Worm (Caenorhabditis elegans) whole organism, late embryonic: ENCODE results near the gene clec-189.
"Not testable (repeated sequence)": the region's sequence is repeated elsewhere in the genome, so short reads cannot be mapped to it uniquely, and the experiment has no call there.

ENCODE experiments used
- C08G9.2 ChIP-seq: sonication (generic microtip); optimal IDR thresholded peaks from 2 replicates; lab custom pipeline; 2016; ENCODE audit warnings: mild to moderate bottlenecking, missing genetic modification characterization, moderate library complexity, missing compliant biosample characterization
- F13H6.1 ChIP-seq: sonication (generic microtip); optimal IDR thresholded peaks from 2 replicates; lab custom pipeline; 2016; ENCODE audit warnings: missing genetic modification characterization, missing compliant biosample characterization
- T23F11.4 ChIP-seq: fragments of 200-800 bp; sonication (Bioruptor generic); optimal IDR thresholded peaks from 2 replicates; lab custom pipeline; 2018; ENCODE audit warnings: mild to moderate bottlenecking, missing genetic modification characterization, missing compliant biosample characterization
- Y22D7AL.16 ChIP-seq: sonication (generic microtip); optimal IDR thresholded peaks from 2 replicates; lab custom pipeline; 2016; ENCODE audit warnings: missing genetic modification characterization, missing compliant biosample characterization
- ceh-2 ChIP-seq: sonication (generic microtip); optimal IDR thresholded peaks from 2 replicates; lab custom pipeline; 2016; ENCODE audit warnings: missing genotype, missing genetic modification characterization, missing compliant biosample characterization
- ceh-22 ChIP-seq: sonication (generic microtip); optimal IDR thresholded peaks from 2 replicates; lab custom pipeline; 2017; ENCODE audit warnings: missing biosample characterization, missing genetic modification characterization
- ceh-24 ChIP-seq: sonication (generic microtip); optimal IDR thresholded peaks from 2 replicates; lab custom pipeline; 2016; ENCODE audit warnings: mild to moderate bottlenecking, missing genetic modification characterization, missing compliant biosample characterization
- ceh-31 ChIP-seq: sonication (generic microtip); optimal IDR thresholded peaks from 2 replicates; lab custom pipeline; 2016; ENCODE audit warnings: missing genetic modification characterization, missing compliant biosample characterization
- ceh-45 ChIP-seq: fragments of 200-800 bp; sonication (Bioruptor generic); IDR thresholded peaks from 2 replicates; pipeline ENCODE4 v1.3.6; 2022; ENCODE audit warnings: missing genetic modification reagents, missing genetic modification characterization, missing compliant biosample characterization
- ceh-6 ChIP-seq: fragments of 200-800 bp; sonication (Bioruptor generic); optimal IDR thresholded peaks from 2 replicates; lab custom pipeline; 2018; ENCODE audit warnings: mild to moderate bottlenecking, missing genetic modification characterization, missing compliant biosample characterization
- ceh-9 ChIP-seq: sonication (generic microtip); optimal IDR thresholded peaks from 2 replicates; lab custom pipeline; 2016; ENCODE audit warnings: mild to moderate bottlenecking, missing genetic modification characterization, inconsistent platforms, missing compliant biosample characterization
- dmd-4 ChIP-seq: sonication (generic microtip); optimal IDR thresholded peaks from 2 replicates; lab custom pipeline; 2016; ENCODE audit warnings: borderline replicate concordance, missing genetic modification characterization, missing compliant biosample characterization
- dve-1 ChIP-seq: sonication (generic microtip); optimal IDR thresholded peaks from 2 replicates; lab custom pipeline; 2017; ENCODE audit warnings: antibody characterized with exemption, mild to moderate bottlenecking, missing genetic modification characterization, missing compliant biosample characterization
- elt-2 ChIP-seq: sonication (generic microtip); optimal IDR thresholded peaks from 2 replicates; lab custom pipeline; 2016; ENCODE audit warnings: missing genetic modification reagents, missing genetic modification characterization, missing compliant biosample characterization
- ets-4 ChIP-seq: sonication (generic microtip); optimal IDR thresholded peaks from 2 replicates; lab custom pipeline; 2016; ENCODE audit warnings: missing genetic modification characterization, missing compliant biosample characterization
- fkh-10 ChIP-seq: fragments of 150-350 bp; optimal IDR thresholded peaks from 2 replicates; lab custom pipeline; 2014; ENCODE audit warnings: missing biosample characterization, missing genetic modification reagents, missing genetic modification characterization
- hlh-13 ChIP-seq: fragments of 200-800 bp; sonication (Bioruptor generic); optimal IDR thresholded peaks from 2 replicates; lab custom pipeline; 2018; ENCODE audit warnings: mild to moderate bottlenecking, missing genetic modification characterization, missing compliant biosample characterization
- hlh-15 ChIP-seq: sonication (generic microtip); optimal IDR thresholded peaks from 2 replicates; lab custom pipeline; 2016; ENCODE audit warnings: missing genetic modification characterization, missing compliant biosample characterization
- hlh-6 ChIP-seq: sonication (generic microtip); optimal IDR thresholded peaks from 2 replicates; lab custom pipeline; 2016; ENCODE audit warnings: missing genotype, missing genetic modification characterization, missing compliant biosample characterization
- hlh-8 ChIP-seq: sonication (generic microtip); optimal IDR thresholded peaks from 2 replicates; lab custom pipeline; 2016; ENCODE audit warnings: missing genotype, missing genetic modification characterization, missing compliant biosample characterization
- lim-6 ChIP-seq: sonication (generic microtip); optimal IDR thresholded peaks from 2 replicates; lab custom pipeline; 2016; ENCODE audit warnings: missing genetic modification characterization, missing compliant biosample characterization
- lin-11 ChIP-seq: fragments of 200-800 bp; sonication (Bioruptor generic); optimal IDR thresholded peaks from 2 replicates; lab custom pipeline; 2018; ENCODE audit warnings: mild to moderate bottlenecking, missing genetic modification characterization, missing compliant biosample characterization
- madf-2 ChIP-seq: sonication (generic microtip); optimal IDR thresholded peaks from 2 replicates; lab custom pipeline; 2017; ENCODE audit warnings: missing genetic modification characterization, missing compliant biosample characterization
- nfya-1 ChIP-seq: sonication (generic microtip); optimal IDR thresholded peaks from 2 replicates; lab custom pipeline; 2017; ENCODE audit warnings: missing genetic modification characterization, mild to moderate bottlenecking, missing compliant biosample characterization, antibody characterized with exemption, moderate library complexity
- pag-3 ChIP-seq: sonication (generic microtip); optimal IDR thresholded peaks from 2 replicates; lab custom pipeline; 2016; ENCODE audit warnings: missing compliant biosample characterization, missing genetic modification characterization, borderline replicate concordance
- pat-9 ChIP-seq: fragments of 200-800 bp; sonication (Bioruptor generic); optimal IDR thresholded peaks from 2 replicates; lab custom pipeline; 2018; ENCODE audit warnings: mild to moderate bottlenecking, missing genetic modification characterization, moderate library complexity, missing compliant biosample characterization
- pha-2 ChIP-seq: sonication (generic microtip); optimal IDR thresholded peaks from 2 replicates; lab custom pipeline; 2017; ENCODE audit warnings: mild to moderate bottlenecking, missing genetic modification characterization, missing compliant biosample characterization
- pha-4 ChIP-seq: fragments of 150-350 bp; optimal IDR thresholded peaks from 2 replicates; lab custom pipeline; 2018; ENCODE audit warnings: missing biosample characterization, missing genetic modification reagents, missing genetic modification characterization
- ref-2 ChIP-seq: sonication (generic microtip); optimal IDR thresholded peaks from 2 replicates; lab custom pipeline; 2016; ENCODE audit warnings: missing genetic modification characterization, missing compliant biosample characterization
- sdc-2 ChIP-seq: sonication (generic microtip); optimal IDR thresholded peaks from 2 replicates; lab custom pipeline; 2016; ENCODE audit warnings: missing genotype, missing genetic modification characterization, missing compliant biosample characterization
- sox-2 ChIP-seq: fragments of 200-800 bp; sonication (Bioruptor generic); IDR thresholded peaks from 2 replicates; pipeline ENCODE4 v1.3.6; 2022; ENCODE audit warnings: missing genetic modification reagents, missing genetic modification characterization, missing compliant biosample characterization
- sox-4 ChIP-seq: sonication (generic microtip); optimal IDR thresholded peaks from 2 replicates; lab custom pipeline; 2017; ENCODE audit warnings: mild to moderate bottlenecking, missing genetic modification characterization, inconsistent platforms, missing compliant biosample characterization
- syd-9 ChIP-seq: sonication (generic microtip); optimal IDR thresholded peaks from 2 replicates; lab custom pipeline; 2016; ENCODE audit warnings: mild to moderate bottlenecking, missing genetic modification characterization, moderate library complexity, missing compliant biosample characterization
- tbx-7 ChIP-seq: sonication (generic microtip); optimal IDR thresholded peaks from 2 replicates; lab custom pipeline; 2016; ENCODE audit warnings: missing genotype, missing genetic modification characterization, missing compliant biosample characterization
- unc-3 ChIP-seq, 2 experiments: fragments of 200-800 bp in 1 of 2; sonication (Bioruptor generic) in 1 of 2; sonication (generic microtip) in 1 of 2; conservative IDR thresholded peaks in 1 of 2; optimal IDR thresholded peaks in 1 of 2; 2 replicates each; pipeline versions ENCODE4 v1.3.6 to Lab custom; 2016 to 2022; ENCODE audit warnings: missing compliant biosample characterization in 2 of 2, missing genetic modification characterization in 2 of 2, missing genetic modification reagents in 1 of 2
- unc-42 ChIP-seq: sonication (generic microtip); optimal IDR thresholded peaks from 2 replicates; lab custom pipeline; 2016; ENCODE audit warnings: missing genotype, missing genetic modification characterization, missing compliant biosample characterization
- unc-55 ChIP-seq: sonication (generic microtip); optimal IDR thresholded peaks from 2 replicates; lab custom pipeline; 2017; ENCODE audit warnings: missing biosample characterization, missing genetic modification reagents, missing genetic modification characterization
- unc-86 ChIP-seq: sonication (generic microtip); optimal IDR thresholded peaks from 2 replicates; lab custom pipeline; 2016; ENCODE audit warnings: missing genetic modification characterization, missing compliant biosample characterization
- ztf-16 ChIP-seq: sonication (generic microtip); optimal IDR thresholded peaks from 2 replicates; lab custom pipeline; 2017; ENCODE audit warnings: missing genetic modification characterization, missing compliant biosample characterization

clec-189 gene

DNA sequence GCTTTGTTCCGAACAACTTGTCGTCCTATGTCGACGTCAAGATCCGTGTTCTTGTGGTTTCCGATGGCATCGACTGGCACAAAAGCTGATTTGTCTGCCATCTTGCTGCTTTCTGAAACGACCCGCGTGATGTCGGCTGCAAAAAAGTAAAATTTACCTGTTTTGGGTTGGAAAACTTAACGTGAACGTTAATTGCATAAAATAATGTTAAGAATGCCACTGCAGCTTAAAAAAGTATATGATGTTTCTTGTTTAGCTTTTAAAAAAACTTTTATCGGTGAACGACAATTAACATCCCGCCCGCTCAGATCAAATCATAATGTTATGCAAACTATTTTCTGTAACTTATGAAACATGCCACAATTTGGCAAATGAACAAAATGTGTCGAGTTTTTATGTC lies 13.3 kb downstream of the clec-189 start, which contains the start of gene M199.8:
TSS of gene M199.8 (minus strand) at position 101 of the 400 bp plus-strand sequence.
- not testable (repeated sequence) for TF ChIP-seq ceh-31 (tag; lab: Kevin White, UChicago); unc-86; ceh-45 (GFP tag; lab: Robert Waterston, UW)

DNA sequence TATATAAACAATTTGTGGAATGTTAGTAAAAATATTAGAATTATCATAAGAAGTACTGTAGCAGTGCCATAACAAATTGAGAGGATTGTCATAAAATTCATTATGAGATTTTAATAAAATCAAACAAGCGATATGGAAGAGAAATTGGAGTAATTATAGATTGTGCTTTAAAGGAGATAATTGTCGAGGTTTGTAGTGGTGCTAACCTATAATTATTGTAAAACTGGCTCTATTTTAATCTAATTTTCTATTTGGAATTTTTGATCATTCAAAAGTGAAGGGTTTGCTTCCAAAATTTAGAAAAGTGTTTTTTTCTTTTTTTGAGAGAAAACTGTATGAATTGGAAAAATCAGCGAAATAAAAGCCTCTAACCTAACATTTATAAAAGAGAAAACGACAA lies 20.2 kb downstream of the clec-189 start, which contains the start of gene srg-51:
TSS of gene srg-51 (minus strand) at position 101 of the 400 bp plus-strand sequence.
- TF ChIP-seq ceh-24 (tag; lab: Kevin White, UChicago) (no peak), unc-42 (tag; lab: Kevin White, UChicago) (no peak), pag-3 (tag; lab: Kevin White, UChicago) (no peak), hlh-13 (no peak), fkh-10 (GFP tag; lab: Kevin White, UChicago) (no peak), ztf-16 (tag; lab: Kevin White, UChicago) (no peak), nfya-1 (tag; lab: Kevin White, UChicago) (no peak), madf-2 (tag; lab: Kevin White, UChicago) (no peak), dve-1 (tag; lab: Kevin White, UChicago) (no peak), ceh-2 (tag; lab: Kevin White, UChicago) (no peak), pha-2 (tag; lab: Kevin White, UChicago) (no peak), elt-2 (tag; lab: Kevin White, UChicago) (no peak), lim-6 (no peak), ref-2 (tag; lab: Kevin White, UChicago) (no peak), ets-4 (tag; lab: Kevin White, UChicago) (no peak), lin-11 (tag; lab: Kevin White, UChicago) (no peak), sdc-2 (tag; lab: Kevin White, UChicago) (no peak)

DNA sequence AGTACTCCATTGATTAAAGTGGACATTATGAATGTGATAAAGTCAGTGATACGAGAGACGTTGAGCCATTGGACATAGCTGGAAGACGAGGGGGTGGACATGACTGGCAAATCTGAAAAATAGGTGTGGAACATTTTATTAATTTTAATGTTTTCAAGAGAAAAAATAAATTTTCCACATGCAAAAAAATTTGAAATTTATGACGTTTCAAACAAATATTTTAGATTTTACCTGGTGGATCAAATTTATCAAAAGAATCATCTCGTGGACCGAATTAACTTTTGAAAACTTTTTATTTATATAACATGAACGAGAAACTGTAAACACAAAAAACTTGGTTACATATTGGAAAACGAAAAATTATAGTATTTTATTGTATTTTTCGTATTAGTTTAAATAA lies 26.5 kb downstream of the clec-189 start, which contains the start of gene str-78:
TSS of gene str-78 (minus strand) at position 101 of the 400 bp plus-strand sequence.
- TF ChIP-seq pha-2 (tag; lab: Kevin White, UChicago): no peak
- TF ChIP-seq pat-9 (tag; lab: Kevin White, UChicago): no peak
- TF ChIP-seq unc-86: no peak
- no peak for TF ChIP-seq madf-2 (tag; lab: Kevin White, UChicago)
- no peak for TF ChIP-seq tbx-7 (tag; lab: Kevin White, UChicago)
- TF ChIP-seq ceh-2 (tag; lab: Kevin White, UChicago): no peak
- TF ChIP-seq T23F11.4 (GFP tag; lab: Kevin White, UChicago): no peak
- TF ChIP-seq C08G9.2 (tag; lab: Kevin White, UChicago): no peak
- no peak for TF ChIP-seq sox-4 (tag; lab: Kevin White, UChicago)
- TF ChIP-seq unc-3 (GFP tag; conservative IDR thresholded peaks at IDR 0.05; lab: Robert Waterston, UW): no peak
- TF ChIP-seq unc-3 (tag; optimal IDR thresholded peaks at IDR 0.05; lab: Kevin White, UChicago): no peak
- no peak for TF ChIP-seq Y22D7AL.16 (tag; lab: Kevin White, UChicago)
- TF ChIP-seq ceh-22 (tag; lab: Kevin White, UChicago): no peak
- no peak for TF ChIP-seq hlh-15 (tag; lab: Kevin White, UChicago)
- no peak for TF ChIP-seq dmd-4 (tag; lab: Kevin White, UChicago)
- no peak for TF ChIP-seq unc-42 (tag; lab: Kevin White, UChicago)
- no peak for TF ChIP-seq pag-3 (tag; lab: Kevin White, UChicago)
- no peak for TF ChIP-seq syd-9 (tag; lab: Kevin White, UChicago)
- no peak for TF ChIP-seq F13H6.1 (tag; lab: Kevin White, UChicago)

DNA sequence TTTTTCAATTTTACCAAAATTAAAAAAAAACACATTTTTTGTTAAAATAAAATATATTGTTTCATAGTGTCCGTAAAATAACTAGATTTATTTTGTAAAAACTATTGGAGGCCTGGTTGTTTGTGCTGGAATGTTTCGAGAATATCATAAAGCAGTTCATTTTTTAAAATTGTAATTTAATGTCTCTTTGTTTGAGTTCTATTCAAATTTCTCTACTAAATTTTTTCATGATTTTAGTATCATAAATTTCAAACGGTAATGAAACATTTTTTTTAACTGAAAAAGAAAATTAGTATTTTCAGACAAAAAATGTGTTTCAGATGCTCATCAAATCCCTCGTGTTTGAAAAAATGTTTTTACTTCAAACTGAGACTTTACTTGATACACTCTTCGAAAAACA lies 45.0 kb downstream of the clec-189 start:
- TF ChIP-seq unc-55 (GFP tag; lab: Kevin White, UChicago) (no peak), ceh-6 (GFP tag; lab: Kevin White, UChicago) (no peak), ceh-22 (tag; lab: Kevin White, UChicago) (no peak), ceh-9 (no peak), ceh-2 (tag; lab: Kevin White, UChicago) (no peak), hlh-8 (tag; lab: Kevin White, UChicago) (no peak), nfya-1 (tag; lab: Kevin White, UChicago) (no peak), hlh-15 (tag; lab: Kevin White, UChicago) (no peak), hlh-6 (tag; lab: Kevin White, UChicago) (no peak), sdc-2 (tag; lab: Kevin White, UChicago) (no peak), sox-2 (GFP tag; lab: Robert Waterston, UW) (no peak), ceh-45 (GFP tag; lab: Robert Waterston, UW) (no peak), pha-4 (tag; lab: Kevin White, UChicago) (no peak)
